Fruit fly (Drosophila melanogaster): ENCODE results near the gene CG31908.

DNA sequence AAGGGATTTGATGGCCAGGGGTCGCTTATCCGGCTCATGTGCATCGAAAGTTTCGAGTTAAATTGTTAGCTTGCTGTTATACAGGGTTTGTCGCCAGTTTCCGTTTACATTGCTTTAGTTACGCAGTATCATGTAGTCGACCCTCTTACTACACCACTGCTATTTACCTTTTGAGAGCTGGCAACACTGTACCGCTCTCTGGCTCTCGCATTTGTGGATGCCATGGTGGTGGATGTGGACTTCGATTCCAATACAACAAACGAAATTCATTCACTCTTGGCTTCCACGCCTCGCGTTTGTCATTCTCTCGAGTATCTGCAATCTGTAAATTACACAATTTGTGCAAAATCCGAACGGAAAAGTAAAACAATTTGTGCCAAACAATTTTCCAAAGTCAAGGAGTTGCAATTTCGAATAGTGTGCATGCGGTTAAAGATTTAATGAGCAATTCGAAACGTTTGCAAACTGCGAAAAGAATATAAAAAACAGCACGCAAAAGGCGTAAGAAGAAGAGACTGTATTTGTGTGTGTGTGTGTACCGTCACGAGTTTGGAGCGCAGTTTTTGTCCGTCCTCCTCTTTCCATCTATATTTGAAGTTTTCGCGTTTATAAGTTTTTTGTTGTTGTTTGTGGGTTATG, 21.9 kb upstream of the CG31908 start:
- TF ChIP-seq jim (GFP tag; optimal IDR thresholded peaks at IDR 0.05), result no peak
- no peak for TF ChIP-seq rgr (GFP tag; optimal IDR thresholded peaks at IDR 0.05)
- TF ChIP-seq fru (GFP tag; optimal IDR thresholded peaks at IDR 0.05), result peak; percentile 1
- peak; percentile 37 for TF ChIP-seq psq (GFP tag; optimal IDR thresholded peaks at IDR 0.05)
- TF ChIP-seq woc (GFP tag; optimal IDR thresholded peaks at IDR 0.05), result peak; percentile 78
- TF ChIP-seq h (GFP tag; optimal IDR thresholded peaks at IDR 0.05), result peak; percentile 16
- TF ChIP-seq br (GFP tag; optimal IDR thresholded peaks at IDR 0.05), result no peak
- no peak for TF ChIP-seq OdsH (GFP tag; optimal IDR thresholded peaks at IDR 0.05)
- no peak for TF ChIP-seq Mio (GFP tag; optimal IDR thresholded peaks at IDR 0.05)
- no peak for TF ChIP-seq Hr78 (GFP tag; optimal IDR thresholded peaks at IDR 0.05)
- peak; percentile 13 for TF ChIP-seq brk (GFP tag; optimal IDR thresholded peaks at IDR 0.05)
- no peak for TF ChIP-seq GATAd (GFP tag; optimal IDR thresholded peaks at IDR 0.05)
- no peak for TF ChIP-seq Dfd (GFP tag; optimal IDR thresholded peaks at IDR 0.05)
- TF ChIP-seq CG9705 (GFP tag; optimal IDR thresholded peaks at IDR 0.05), result no peak
